Worm (Caenorhabditis elegans) whole organism, late embryonic: ENCODE measurements around the gene F20D6.9.

Source experiments
- ama-1 ChIP-seq: fragments of 150-350 bp; optimal IDR thresholded peaks from 2 replicates; lab custom pipeline; 2014
- ceh-14 ChIP-seq: sonication (generic microtip); optimal IDR thresholded peaks from 2 replicates; lab custom pipeline; 2016; ENCODE audit warnings: missing genotype, missing genetic modification characterization, missing compliant biosample characterization
- ceh-48 ChIP-seq: sonication (generic microtip); optimal IDR thresholded peaks from 2 replicates; lab custom pipeline; 2016; ENCODE audit warnings: missing genetic modification characterization, inconsistent platforms, missing compliant biosample characterization
- dmd-4 ChIP-seq: sonication (generic microtip); optimal IDR thresholded peaks from 2 replicates; lab custom pipeline; 2016; ENCODE audit warnings: borderline replicate concordance, missing genetic modification characterization, missing compliant biosample characterization
- pha-4 ChIP-seq: fragments of 150-350 bp; optimal IDR thresholded peaks from 2 replicates; lab custom pipeline; 2018; ENCODE audit warnings: missing biosample characterization, missing genetic modification reagents, missing genetic modification characterization
- sox-2 ChIP-seq: fragments of 200-800 bp; sonication (Bioruptor generic); IDR thresholded peaks from 2 replicates; pipeline ENCODE4 v1.3.6; 2022; ENCODE audit warnings: missing genetic modification reagents, missing genetic modification characterization, missing compliant biosample characterization

DNA sequence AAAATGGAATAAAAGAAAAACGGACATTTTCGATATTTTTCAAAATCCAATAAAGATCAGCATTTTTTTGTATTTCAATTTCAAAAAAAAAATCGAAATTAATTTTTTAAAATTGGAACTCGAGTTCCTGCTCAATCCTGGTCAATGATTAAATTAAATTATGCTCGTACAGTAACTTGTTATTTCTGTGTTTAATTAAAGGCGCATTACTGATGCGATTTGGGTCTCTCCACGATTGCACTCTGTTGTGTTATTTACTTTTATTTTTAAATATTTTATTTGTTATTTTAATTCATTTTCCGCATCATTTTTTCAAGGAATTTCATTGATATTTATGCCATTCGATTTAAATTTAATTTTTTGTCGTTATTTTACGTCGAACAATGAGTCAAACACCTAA is 1.0 kb upstream of the F20D6.9 start:
- TF ChIP-seq ceh-14, result no peak
- no peak for TF ChIP-seq dmd-4
- TF ChIP-seq ama-1 (lab: Kevin White, UChicago), result no peak
- TF ChIP-seq pha-4, result no peak
- no peak for TF ChIP-seq ceh-48
- TF ChIP-seq sox-2, result no peak
